Worm (Caenorhabditis elegans): ENCODE results near the gene bath-21.
A peak's percentile ranks its signal among the peaks of the same experiment; 100 is the strongest.
"Not testable (repeated sequence)": the region's sequence is repeated elsewhere in the genome, so short reads cannot be mapped to it uniquely, and the experiment has no call there.

Gene bath-21

ce11 chrII:2011179-2011578 lies 15.2 kb downstream of the bath-21 start:
- TF ChIP-seq tbx-2 (tag; optimal IDR thresholded peaks at IDR 0.05) (no peak), unc-55 (GFP tag; optimal IDR thresholded peaks at IDR 0.05) (no peak), gmeb-2 (tag; optimal IDR thresholded peaks at IDR 0.05) (no peak)

DNA sequence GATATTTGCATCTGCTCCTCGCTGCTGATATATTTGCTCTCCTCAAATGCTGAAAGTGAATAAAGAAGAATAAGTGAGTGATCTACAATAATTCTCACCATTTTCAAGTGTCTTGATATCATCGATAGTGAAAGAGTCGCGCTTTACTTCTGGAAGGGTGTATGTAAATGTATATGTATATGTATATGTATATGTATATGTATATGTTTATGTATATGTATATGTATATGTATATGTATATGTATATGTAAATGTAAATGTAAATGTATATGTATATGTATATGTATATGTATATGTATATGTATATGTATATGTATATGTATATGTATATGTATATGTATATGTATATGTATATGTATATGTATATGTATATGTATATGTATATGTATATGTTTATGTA lies 25.7 kb downstream of the bath-21 start, which contains the start of gene ceh-84:
TSS of gene ceh-84 (minus strand) at position 101 of the 400 bp plus-strand sequence.
- not testable (repeated sequence) for TF ChIP-seq ceh-30 (tag; optimal IDR thresholded peaks at IDR 0.05); pax-1 (tag; optimal IDR thresholded peaks at IDR 0.05); ceh-6 (GFP tag; optimal IDR thresholded peaks at IDR 0.05)

DNA sequence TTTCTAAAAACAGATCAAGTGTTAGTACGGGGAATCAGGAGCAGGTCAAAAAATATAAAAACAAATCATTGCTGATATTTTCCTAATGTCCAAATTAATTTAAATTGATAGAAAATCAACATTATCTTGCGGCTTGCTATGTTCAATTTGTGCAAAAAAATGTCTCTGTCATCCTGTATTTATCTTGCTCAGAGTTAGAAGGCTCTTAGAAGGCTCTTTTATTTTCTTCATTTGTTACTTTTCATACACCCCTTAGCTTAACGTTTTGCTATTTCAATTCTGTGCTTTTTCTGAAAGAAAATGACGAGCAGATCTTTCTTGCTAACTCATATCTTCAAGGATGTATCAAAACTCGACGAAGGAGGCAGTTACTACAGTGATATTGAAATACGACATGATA lies 27.9 kb downstream of the bath-21 start, which contains the start of gene math-19:
TSS of gene math-19 (plus strand) at position 301 of the 400 bp plus-strand sequence.
- TF ChIP-seq ceh-48, odd-2, tbx-2 (tag; optimal IDR thresholded peaks at IDR 0.05): not testable (repeated sequence)

ce11 chrII:1996237-1996636 lies 30.2 kb downstream of the bath-21 start, which contains the start of gene math-20:
Gene math-20, plus strand, starts transcription at chrII:1996537.
- no peak for TF ChIP-seq pqm-1 (tag; optimal IDR thresholded peaks at IDR 0.05)

ce11 chrII:1995744-1996143 lies 30.7 kb downstream of the bath-21 start:
- TF ChIP-seq madf-2 (tag; optimal IDR thresholded peaks at IDR 0.05): no peak
- TF ChIP-seq elt-2 (tag; optimal IDR thresholded peaks at IDR 0.05): peak; percentile 84
- no peak for TF ChIP-seq npax-4 (tag; optimal IDR thresholded peaks at IDR 0.05)

DNA sequence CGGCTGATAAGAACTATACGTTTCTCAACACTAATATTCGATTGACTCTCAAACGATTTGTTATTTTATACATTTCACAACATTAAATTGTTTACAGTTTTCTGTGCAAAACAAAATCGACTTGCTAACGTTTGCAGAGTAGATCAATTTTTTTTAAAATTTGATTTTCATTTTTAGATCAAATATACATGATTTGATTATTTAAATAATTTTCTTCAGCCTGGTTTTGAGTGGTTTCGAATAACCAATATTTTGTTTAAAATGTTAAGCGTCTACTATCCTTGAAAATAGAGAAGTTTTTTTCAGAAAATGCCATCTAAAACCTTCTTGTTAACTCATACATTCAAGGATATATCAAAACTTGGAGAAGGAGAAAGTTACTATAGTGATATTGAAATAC lies 32.7 kb downstream of the bath-21 start, which contains the start of gene math-21:
TSS of gene math-21 (plus strand) at position 301 of the 400 bp plus-strand sequence.
- no peak for TF ChIP-seq ceh-30 (tag; optimal IDR thresholded peaks at IDR 0.05)
- no peak for TF ChIP-seq eyg-1 (tag; optimal IDR thresholded peaks at IDR 0.05)
- no peak for TF ChIP-seq ceh-6 (GFP tag; optimal IDR thresholded peaks at IDR 0.05)

ce11 chrII:1989010-1989409 lies 37.4 kb downstream of the bath-21 start, which contains the start of gene math-44:
Gene math-44, plus strand, starts transcription at chrII:1989310.
- TF ChIP-seq ceh-18 (tag; optimal IDR thresholded peaks at IDR 0.05) (no peak), mec-3 (tag; optimal IDR thresholded peaks at IDR 0.05; ENCODE audit: borderline replicate concordance) (no peak)

DNA sequence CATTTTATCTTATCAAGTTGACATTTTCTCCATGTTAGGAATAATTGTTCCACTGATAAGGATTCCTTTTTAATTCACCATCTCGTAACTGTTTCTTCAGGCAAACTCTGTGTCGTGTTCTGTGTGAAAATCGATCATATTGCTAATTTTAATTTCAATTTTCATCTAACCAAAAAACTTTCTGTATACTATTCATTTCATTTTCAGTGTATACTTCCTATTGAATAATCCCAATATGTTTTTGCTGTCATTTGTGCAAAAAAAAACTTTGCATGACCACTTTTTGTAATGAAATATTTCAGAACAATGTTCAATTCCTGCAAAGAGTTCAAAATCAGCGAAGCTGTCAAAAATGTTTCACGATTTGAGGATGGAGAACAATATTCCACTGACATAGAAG lies 39.4 kb downstream of the bath-21 start, which contains the start of gene Y16E11A.4:
TSS of gene Y16E11A.4 (plus strand) at position 301 of the 400 bp plus-strand sequence.
- TF ChIP-seq sox-4 (tag; optimal IDR thresholded peaks at IDR 0.05) (no peak), madf-2 (tag; optimal IDR thresholded peaks at IDR 0.05) (no peak), unc-42 (tag; optimal IDR thresholded peaks at IDR 0.05) (no peak), npax-4 (tag; optimal IDR thresholded peaks at IDR 0.05) (no peak), lim-6 (tag; optimal IDR thresholded peaks at IDR 0.05) (no peak), ceh-45 (GFP tag; IDR thresholded peaks at IDR 0.05) (no peak), elt-2 (tag; optimal IDR thresholded peaks at IDR 0.05) (peak; percentile 52), ceh-48 (tag; optimal IDR thresholded peaks at IDR 0.05) (no peak)
